Worm (Caenorhabditis elegans): ENCODE measurements around the gene stip-1.
A peak's percentile ranks its signal among the peaks of the same experiment; 100 is the strongest.

stip-1 gene

ce11 chrII:10382247-10382646 is 32.4 kb upstream of the stip-1 start (continued):
- TF ChIP-seq nhr-11 (tag; optimal IDR thresholded peaks at IDR 0.05): no peak
- TF ChIP-seq nhr-20 (tag; optimal IDR thresholded peaks at IDR 0.05): peak; percentile 62
- peak; percentile 54 to 59 for TF ChIP-seq lin-35 (GFP tag; optimal IDR thresholded peaks at IDR 0.05)
- TF ChIP-seq mab-9 (GFP tag; IDR thresholded peaks at IDR 0.05): no peak
- TF ChIP-seq lin-13 (GFP tag; optimal IDR thresholded peaks at IDR 0.05): peak; percentile 20
- TF ChIP-seq nhr-19 (GFP tag; conservative IDR thresholded peaks at IDR 0.05): peak; percentile 66
- no peak for TF ChIP-seq nhr-12 (tag; optimal IDR thresholded peaks at IDR 0.05)
- peak; percentile 11 for TF ChIP-seq snpc-4 (tag; optimal IDR thresholded peaks at IDR 0.05)
- peak; percentile 37 to 41 for TF ChIP-seq efl-1 (optimal IDR thresholded peaks at IDR 0.05)
- peak; percentile 9 to 95 for TF ChIP-seq efl-1 (GFP tag; optimal IDR thresholded peaks at IDR 0.05 in 1 of 2)
- TF ChIP-seq ztf-11 (tag; optimal IDR thresholded peaks at IDR 0.05): peak in 1 of 2 experiments; percentile 50
- peak; percentile 70 for TF ChIP-seq snu-23 (GFP tag; optimal IDR thresholded peaks at IDR 0.05)

- no peak for TF ChIP-seq nhr-28 (tag; optimal IDR thresholded peaks at IDR 0.05)
- TF ChIP-seq nhr-47 (tag; optimal IDR thresholded peaks at IDR 0.05): peak; percentile 16
- TF ChIP-seq nhr-90 (tag; optimal IDR thresholded peaks at IDR 0.05; ENCODE audit: poor library complexity): no peak
- TF ChIP-seq aly-2 (tag; optimal IDR thresholded peaks at IDR 0.05): no peak
- no peak for TF ChIP-seq efl-1 (optimal IDR thresholded peaks at IDR 0.05)
- no peak for TF ChIP-seq efl-1 (GFP tag; optimal IDR thresholded peaks at IDR 0.05 in 1 of 2)
- TF ChIP-seq ceh-63 (GFP tag; optimal IDR thresholded peaks at IDR 0.05): no peak
- TF ChIP-seq C34B4.2 (tag; optimal IDR thresholded peaks at IDR 0.05): no peak
- no peak for TF ChIP-seq ets-5 (GFP tag; IDR thresholded peaks at IDR 0.05)
- no peak for TF ChIP-seq elt-2 (tag; optimal IDR thresholded peaks at IDR 0.05)
- TF ChIP-seq dsc-1 (tag; optimal IDR thresholded peaks at IDR 0.05): peak; percentile 51
- TF ChIP-seq grh-1 (GFP tag; IDR thresholded peaks at IDR 0.05): no peak
- TF ChIP-seq nhr-71 (tag; optimal IDR thresholded peaks at IDR 0.05): peak; percentile 24
- no peak for TF ChIP-seq unc-86 (tag; optimal IDR thresholded peaks at IDR 0.05)
- peak; percentile 80 for TF ChIP-seq fkh-8 (tag; optimal IDR thresholded peaks at IDR 0.05)
- TF ChIP-seq nhr-20 (tag; optimal IDR thresholded peaks at IDR 0.05): no peak
- no peak for TF ChIP-seq unc-30 (tag; optimal IDR thresholded peaks at IDR 0.05)
- TF ChIP-seq fkh-4 (tag; optimal IDR thresholded peaks at IDR 0.05; ENCODE audit: borderline replicate concordance): no peak
- no peak for TF ChIP-seq nhr-77 (tag; optimal IDR thresholded peaks at IDR 0.05)
- TF ChIP-seq jun-1 (tag; optimal IDR thresholded peaks at IDR 0.05): no peak
- no peak for TF ChIP-seq lin-15B (tag; optimal IDR thresholded peaks at IDR 0.05)
- TF ChIP-seq blmp-1 (tag; optimal IDR thresholded peaks at IDR 0.05): no peak
- no peak for TF ChIP-seq hlh-4 (tag; optimal IDR thresholded peaks at IDR 0.05)
- no peak for TF ChIP-seq snu-23 (GFP tag; optimal IDR thresholded peaks at IDR 0.05)
- TF ChIP-seq alr-1 (tag; optimal IDR thresholded peaks at IDR 0.05; ENCODE audit: borderline replicate concordance): no peak
- TF ChIP-seq C16A3.4 (tag; optimal IDR thresholded peaks at IDR 0.05): no peak
- TF ChIP-seq nhr-19 (GFP tag; conservative IDR thresholded peaks at IDR 0.05): no peak
- TF ChIP-seq lsy-2 (tag; optimal IDR thresholded peaks at IDR 0.05): no peak
- TF ChIP-seq aha-1 (tag; optimal IDR thresholded peaks at IDR 0.05): no peak
- TF ChIP-seq lin-13 (GFP tag; optimal IDR thresholded peaks at IDR 0.05): no peak
- no peak for TF ChIP-seq sup-37 (GFP tag; optimal IDR thresholded peaks at IDR 0.05)
- no peak for TF ChIP-seq tlp-1 (tag; optimal IDR thresholded peaks at IDR 0.05)
- TF ChIP-seq nhr-76 (tag; optimal IDR thresholded peaks at IDR 0.05): no peak
- TF ChIP-seq mep-1 (tag; optimal IDR thresholded peaks at IDR 0.05): no peak
- TF ChIP-seq zag-1 (tag; optimal IDR thresholded peaks at IDR 0.05): no peak
- no peak for TF ChIP-seq pax-3 (tag; optimal IDR thresholded peaks at IDR 0.05)
- peak; percentile 0 for TF ChIP-seq swsn-7 (tag; optimal IDR thresholded peaks at IDR 0.05)
- peak; percentile 43 for TF ChIP-seq lin-14 (GFP tag; optimal IDR thresholded peaks at IDR 0.05)
- no peak for TF ChIP-seq sptf-1 (tag; optimal IDR thresholded peaks at IDR 0.05)
- TF ChIP-seq lin-39 (tag; optimal IDR thresholded peaks at IDR 0.05): no peak
- no peak for TF ChIP-seq tbx-2 (tag; optimal IDR thresholded peaks at IDR 0.05)
- TF ChIP-seq pag-3 (tag; optimal IDR thresholded peaks at IDR 0.05; ENCODE audit: borderline replicate concordance, insufficient read depth): no peak
- TF ChIP-seq nhr-12 (tag; optimal IDR thresholded peaks at IDR 0.05): no peak
- no peak for TF ChIP-seq ama-1 (optimal IDR thresholded peaks at IDR 0.05)
- no peak for TF ChIP-seq mef-2 (tag; optimal IDR thresholded peaks at IDR 0.05)
- no peak for TF ChIP-seq skn-1 (tag; optimal IDR thresholded peaks at IDR 0.05)
- TF ChIP-seq ceh-82 (tag; optimal IDR thresholded peaks at IDR 0.05): no peak
These were observed 29.7 kb upstream of the stip-1 start for ce11 chrII:10379546-10379945.
